Fruit fly (Drosophila melanogaster) whole organism, embryonic: ENCODE measurements around the gene CG2059.
A peak's percentile ranks its signal among the peaks of the same experiment; 100 is the strongest.

Experiments
- Atf3 ChIP-seq: fragments of 200-800 bp; sonication (Bioruptor generic); optimal IDR thresholded peaks from 3 replicates; lab custom pipeline; 2016; ENCODE audit warnings: missing biosample characterization, missing genetic modification characterization
- Bteb2 ChIP-seq: fragments of 200-800 bp; sonication (Bioruptor generic); optimal IDR thresholded peaks from 2 replicates; lab custom pipeline; 2016; ENCODE audit warnings: missing biosample characterization, missing genetic modification characterization
- CG10274 ChIP-seq: fragments of 200-800 bp; sonication (Bioruptor generic); optimal IDR thresholded peaks from 3 replicates; lab custom pipeline; 2017; ENCODE audit warnings: missing biosample characterization, mild to moderate bottlenecking, missing genetic modification characterization
- CG10462 ChIP-seq: fragments of 200-800 bp; sonication (Bioruptor generic); optimal IDR thresholded peaks from 2 replicates; lab custom pipeline; 2016; ENCODE audit warnings: missing biosample characterization, missing genetic modification characterization
- CG10543 ChIP-seq: fragments of 200-800 bp; sonication (Bioruptor generic); optimal IDR thresholded peaks from 3 replicates; lab custom pipeline; 2017; ENCODE audit warnings: missing biosample characterization, mild to moderate bottlenecking, missing genetic modification characterization, moderate library complexity
- CG11696 ChIP-seq: fragments of 200-800 bp; sonication (Bioruptor generic); IDR thresholded peaks from 2 replicates; pipeline ENCODE4 v1.3.6; 2022; ENCODE audit warnings: missing biosample characterization, missing genetic modification characterization
- CG12104 ChIP-seq: fragments of 200-800 bp; sonication (Bioruptor generic); optimal IDR thresholded peaks from 3 replicates; lab custom pipeline; 2016; ENCODE audit warnings: missing biosample characterization, missing genetic modification characterization
- CG14014 ChIP-seq: fragments of 200-800 bp; sonication (Bioruptor generic); IDR thresholded peaks from 2 replicates; pipeline ENCODE4 v1.3.6; 2022; ENCODE audit warnings: missing biosample characterization, missing genetic modification characterization
- CG14441 ChIP-seq: fragments of 200-800 bp; sonication (Bioruptor generic); IDR thresholded peaks from 2 replicates; pipeline ENCODE4 v1.3.6; 2022; ENCODE audit warnings: missing biosample characterization, missing genetic modification characterization
- CG15011 ChIP-seq: fragments of 200-800 bp; sonication (Bioruptor generic); optimal IDR thresholded peaks from 3 replicates; lab custom pipeline; 2018; ENCODE audit warnings: missing biosample characterization, mild to moderate bottlenecking, missing genetic modification characterization
- CG15601 ChIP-seq: fragments of 200-800 bp; sonication (Bioruptor generic); optimal IDR thresholded peaks from 3 replicates; lab custom pipeline; 2019; ENCODE audit warnings: missing biosample characterization, mild to moderate bottlenecking, missing genetic modification characterization, moderate library complexity
- CG16863 ChIP-seq: fragments of 200-800 bp; sonication (Bioruptor generic); optimal IDR thresholded peaks from 3 replicates; lab custom pipeline; 2016; ENCODE audit warnings: missing biosample characterization, missing genetic modification characterization
- CG17359 ChIP-seq: fragments of 200-800 bp; sonication (Bioruptor generic); optimal IDR thresholded peaks from 3 replicates; lab custom pipeline; 2018; ENCODE audit warnings: missing biosample characterization, mild to moderate bottlenecking, missing genetic modification characterization, moderate library complexity
- CG17568 ChIP-seq: fragments of 200-800 bp; sonication (Bioruptor generic); optimal IDR thresholded peaks from 2 replicates; lab custom pipeline; 2018; ENCODE audit warnings: missing biosample characterization, mild to moderate bottlenecking, missing genetic modification characterization, moderate library complexity
- CG18599 ChIP-seq: fragments of 200-800 bp; sonication (Bioruptor generic); optimal IDR thresholded peaks from 3 replicates; lab custom pipeline; 2017; ENCODE audit warnings: missing biosample characterization, missing genetic modification characterization, mild to moderate bottlenecking, moderate library complexity, missing genetic modification reagents
- CG30020 ChIP-seq: fragments of 200-800 bp; optimal IDR thresholded peaks from 2 replicates; lab custom pipeline; 2019; ENCODE audit warnings: missing biosample characterization, mild to moderate bottlenecking, missing genetic modification characterization, moderate library complexity
- CG3065 ChIP-seq: fragments of 200-800 bp; sonication (Bioruptor generic); optimal IDR thresholded peaks from 2 replicates; lab custom pipeline; 2016; ENCODE audit warnings: missing biosample characterization, missing genetic modification characterization
- CG31388 ChIP-seq: fragments of 200-800 bp; sonication (Bioruptor generic); optimal IDR thresholded peaks from 2 replicates; lab custom pipeline; 2016; ENCODE audit warnings: missing biosample characterization, missing genetic modification characterization
- CG4282 ChIP-seq: fragments of 200-800 bp; sonication (Bioruptor generic); optimal IDR thresholded peaks from 2 replicates; lab custom pipeline; 2016; ENCODE audit warnings: missing biosample characterization, missing genetic modification characterization
- CG4617 ChIP-seq: fragments of 200-800 bp; sonication (Bioruptor generic); optimal IDR thresholded peaks from 3 replicates; lab custom pipeline; 2016; ENCODE audit warnings: missing biosample characterization, missing genetic modification characterization, borderline replicate concordance
- CG7372 ChIP-seq: fragments of 200-800 bp; sonication (Bioruptor generic); IDR thresholded peaks from 2 replicates; pipeline ENCODE4 v1.3.6; 2022; ENCODE audit warnings: missing biosample characterization, missing genetic modification characterization
- Elba2 ChIP-seq: fragments of 200-800 bp; sonication (Bioruptor generic); optimal IDR thresholded peaks from 3 replicates; lab custom pipeline; 2016; ENCODE audit warnings: missing biosample characterization, missing genetic modification characterization
- GATAe ChIP-seq: fragments of 200-800 bp; sonication (Bioruptor generic); conservative IDR thresholded peaks from 2 replicates; pipeline ENCODE4 v1.3.6; 2022; ENCODE audit warnings: missing biosample characterization, missing genetic modification characterization
- Gug ChIP-seq: fragments of 200-800 bp; sonication (Bioruptor generic); IDR thresholded peaks from 4 replicates; pipeline ENCODE4 v1.3.6; 2022; ENCODE audit warnings: missing biosample characterization, missing genetic modification characterization
- Hey ChIP-seq: fragments of 200-800 bp; sonication (Bioruptor generic); optimal IDR thresholded peaks from 3 replicates; lab custom pipeline; 2018; ENCODE audit warnings: missing biosample characterization, mild to moderate bottlenecking, missing genetic modification characterization
- Hr78 ChIP-seq, 2 experiments: fragments of 200-800 bp in 1 of 2; fragments of >200 bp in 1 of 2; sonication (Bioruptor generic) in 1 of 2; optimal IDR thresholded peaks; 2 replicates each; lab custom pipeline; 2017 to 2019; ENCODE audit warnings: missing biosample characterization in 2 of 2, missing genetic modification characterization in 2 of 2, mild to moderate bottlenecking in 1 of 2, moderate library complexity in 1 of 2
- PHDP ChIP-seq: fragments of 200-800 bp; sonication (Bioruptor generic); optimal IDR thresholded peaks from 3 replicates; lab custom pipeline; 2018; ENCODE audit warnings: missing biosample characterization, mild to moderate bottlenecking, missing genetic modification characterization, moderate library complexity
- Rfx ChIP-seq: fragments of 200-800 bp; sonication (Bioruptor generic); IDR thresholded peaks from 2 replicates; pipeline ENCODE4 v1.3.6; 2022; ENCODE audit warnings: missing biosample characterization, missing genetic modification characterization
- Sry-β ChIP-seq: fragments of 200-800 bp; sonication (Bioruptor generic); optimal IDR thresholded peaks from 2 replicates; lab custom pipeline; 2018; ENCODE audit warnings: missing biosample characterization, mild to moderate bottlenecking, missing genetic modification characterization, moderate library complexity
- abd-A ChIP-seq: fragments of 200-800 bp; sonication (Bioruptor generic); optimal IDR thresholded peaks from 3 replicates; lab custom pipeline; 2019; ENCODE audit warnings: missing biosample characterization, mild to moderate bottlenecking, missing genetic modification characterization, moderate library complexity
- al ChIP-seq: fragments of 200-800 bp; sonication (Bioruptor generic); IDR thresholded peaks from 2 replicates; pipeline ENCODE4 v1.3.6; 2022; ENCODE audit warnings: missing biosample characterization, missing genetic modification characterization
- ap ChIP-seq: fragments of 200-800 bp; sonication (Bioruptor generic); IDR thresholded peaks from 2 replicates; pipeline ENCODE4 v1.3.6; 2022; ENCODE audit warnings: missing biosample characterization, missing genetic modification characterization
- ash1 ChIP-seq: fragments of 200-800 bp; sonication (Bioruptor generic); optimal IDR thresholded peaks from 2 replicates; lab custom pipeline; 2018; ENCODE audit warnings: missing biosample characterization, mild to moderate bottlenecking, missing genetic modification characterization
- cad ChIP-seq: fragments of >200 bp; optimal IDR thresholded peaks from 2 replicates; lab custom pipeline; 2017; ENCODE audit warnings: missing biosample characterization, missing genetic modification characterization
- crp ChIP-seq, 2 experiments: fragments of 200-800 bp; sonication (Bioruptor generic); optimal IDR thresholded peaks; 2 replicates in 1 of 2; 3 replicates in 1 of 2; lab custom pipeline; 2017; ENCODE audit warnings: missing biosample characterization in 2 of 2, missing genetic modification characterization in 2 of 2, mild to moderate bottlenecking in 1 of 2, moderate library complexity in 1 of 2
- dimm ChIP-seq: fragments of 200-800 bp; sonication (Bioruptor generic); IDR thresholded peaks from 2 replicates; pipeline ENCODE4 v1.3.6; 2022; ENCODE audit warnings: missing biosample characterization, missing genetic modification characterization
- en ChIP-seq: fragments of 200-800 bp; sonication (Bioruptor generic); optimal IDR thresholded peaks from 2 replicates; lab custom pipeline; 2016; ENCODE audit warnings: missing biosample characterization, missing genetic modification characterization
- ind ChIP-seq: fragments of 200-800 bp; sonication (Bioruptor generic); optimal IDR thresholded peaks from 3 replicates; lab custom pipeline; 2016; ENCODE audit warnings: missing biosample characterization, missing genetic modification characterization
- nerfin-1 ChIP-seq: fragments of 200-800 bp; sonication (Bioruptor generic); optimal IDR thresholded peaks from 3 replicates; lab custom pipeline; 2019; ENCODE audit warnings: missing biosample characterization, mild to moderate bottlenecking, missing genetic modification characterization, moderate library complexity
- phol ChIP-seq: fragments of 200-800 bp; sonication (Bioruptor generic); optimal IDR thresholded peaks from 3 replicates; lab custom pipeline; 2018; ENCODE audit warnings: missing biosample characterization, mild to moderate bottlenecking, missing genetic modification characterization, moderate library complexity
- pita ChIP-seq: fragments of 200-800 bp; sonication (Bioruptor generic); optimal IDR thresholded peaks from 2 replicates; lab custom pipeline; 2017; ENCODE audit warnings: missing biosample characterization, mild to moderate bottlenecking, missing genetic modification characterization
- pnt ChIP-seq: fragments of 200-800 bp; sonication (Bioruptor generic); optimal IDR thresholded peaks from 3 replicates; lab custom pipeline; 2016; ENCODE audit warnings: missing biosample characterization, missing genetic modification characterization
- psq ChIP-seq: fragments of 200-800 bp; sonication (Bioruptor generic); optimal IDR thresholded peaks from 2 replicates; lab custom pipeline; 2017; ENCODE audit warnings: missing biosample characterization, missing genetic modification characterization
- schlank ChIP-seq: fragments of 200-800 bp; sonication (Bioruptor generic); optimal IDR thresholded peaks from 2 replicates; lab custom pipeline; 2018; ENCODE audit warnings: missing biosample characterization, mild to moderate bottlenecking, missing genetic modification characterization
- sens-2 ChIP-seq: fragments of 200-800 bp; sonication (Bioruptor generic); IDR thresholded peaks from 2 replicates; pipeline ENCODE4 v1.3.6; 2022; ENCODE audit warnings: missing biosample characterization, missing genetic modification characterization
- sob ChIP-seq: fragments of 200-800 bp; sonication (Bioruptor generic); IDR thresholded peaks from 2 replicates; pipeline ENCODE4 v1.3.6; 2022; ENCODE audit warnings: missing biosample characterization, missing genetic modification characterization
- sug ChIP-seq: fragments of 200-800 bp; optimal IDR thresholded peaks from 2 replicates; lab custom pipeline; 2019; ENCODE audit warnings: missing biosample characterization, mild to moderate bottlenecking, missing genetic modification characterization, moderate library complexity
- trh ChIP-seq: fragments of 200-800 bp; sonication (Bioruptor generic); optimal IDR thresholded peaks from 2 replicates; lab custom pipeline; 2016; ENCODE audit warnings: missing biosample characterization, missing genetic modification characterization
- wdn ChIP-seq: fragments of 200-800 bp; sonication (Bioruptor generic); IDR thresholded peaks from 2 replicates; pipeline ENCODE4 v1.3.6; 2022; ENCODE audit warnings: missing biosample characterization, missing genetic modification characterization

Gene CG2059

dm6 chrX:7299399-7300355 is 13.5 kb downstream of the CG2059 start (continued):
- no peak for TF ChIP-seq CG12104 (GFP tag; lab: Kevin White, UChicago)
- no peak for TF ChIP-seq CG10462 (GFP tag; lab: Kevin White, UChicago)
- peak; percentile 61 for TF ChIP-seq ind (GFP tag; lab: Kevin White, UChicago)
- no peak for TF ChIP-seq ash1
- no peak for TF ChIP-seq Elba2 (GFP tag; lab: Kevin White, UChicago)
- TF ChIP-seq phol (tag; lab: Kevin White, UChicago) = peak; percentile 62
- no peak for TF ChIP-seq Atf3 (GFP tag; lab: Kevin White, UChicago)
- TF ChIP-seq CG17568 (GFP tag; lab: Kevin White, UChicago) = no peak
- peak; percentile 41; the same call in 1 of the 2 replicates for TF ChIP-seq CG14014 (GFP tag; lab: Robert Waterston, UW)
- TF ChIP-seq en (GFP tag; lab: Kevin White, UChicago) = no peak
- no peak for TF ChIP-seq crp (GFP tag; optimal IDR thresholded peaks at IDR 0.05; lab: Kevin White, UChicago)
- no peak for TF ChIP-seq dimm (GFP tag; lab: Robert Waterston, UW)
- no peak for TF ChIP-seq pnt (GFP tag; lab: Kevin White, UChicago)
- no peak for TF ChIP-seq CG30020 (tag; lab: Kevin White, UChicago)
- TF ChIP-seq CG14441 (GFP tag; lab: Robert Waterston, UW) = peak; percentile 42; the same call in 1 of the 2 replicates
- TF ChIP-seq CG4617 (GFP tag; lab: Kevin White, UChicago) = no peak
- no peak for TF ChIP-seq Sry-β (GFP tag; lab: Kevin White, UChicago)
- no peak for TF ChIP-seq Hr78 (GFP tag; optimal IDR thresholded peaks at IDR 0.05; lab: Kevin White, UChicago)
- TF ChIP-seq nerfin-1 (tag; lab: Kevin White, UChicago) = peak; percentile 36
- peak; percentile 61 for TF ChIP-seq PHDP (tag; lab: Kevin White, UChicago)
- TF ChIP-seq CG18599 = peak; percentile 67
- peak; percentile 36 for TF ChIP-seq CG15011 (GFP tag; lab: Kevin White, UChicago)
- TF ChIP-seq psq (GFP tag; lab: Kevin White, UChicago) = no peak
- no peak for TF ChIP-seq sug (tag; lab: Kevin White, UChicago)
- no peak for TF ChIP-seq CG3065 (GFP tag; lab: Kevin White, UChicago)
- no peak for TF ChIP-seq CG16863 (GFP tag; lab: Kevin White, UChicago)
- no peak for TF ChIP-seq CG4282 (GFP tag; lab: Kevin White, UChicago)
- TF ChIP-seq pita (GFP tag; lab: Kevin White, UChicago) = no peak
- TF ChIP-seq CG11696 (GFP tag; lab: Robert Waterston, UW) = no peak
- TF ChIP-seq CG15601 (tag; lab: Kevin White, UChicago) = peak; percentile 21
- TF ChIP-seq ap (GFP tag; lab: Robert Waterston, UW) = no peak
- no peak; the same call in 1 of the 2 replicates for TF ChIP-seq wdn (GFP tag; lab: Robert Waterston, UW)
- TF ChIP-seq Bteb2 (GFP tag; lab: Kevin White, UChicago) = no peak
- TF ChIP-seq Hey = no peak
- TF ChIP-seq CG10274 (GFP tag; lab: Kevin White, UChicago) = peak; percentile 12

DNA sequence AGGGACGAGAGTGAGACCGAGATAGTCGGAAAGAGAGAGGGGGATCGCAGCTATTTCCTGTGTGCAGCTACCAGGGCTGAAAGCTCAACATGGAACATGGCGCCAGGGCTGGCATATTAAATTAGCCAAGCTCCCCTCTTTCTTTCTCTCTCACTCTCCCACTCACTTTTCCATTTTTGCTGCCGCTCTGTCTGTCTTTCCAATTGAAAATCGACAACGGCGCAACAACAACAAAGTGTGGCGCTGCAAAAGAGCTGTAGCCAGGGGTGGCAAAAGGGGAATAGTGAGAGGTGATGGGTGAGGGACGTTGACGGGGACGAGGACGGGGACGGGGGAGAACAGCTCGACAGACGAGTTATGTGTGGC is 14.2 kb downstream of the CG2059 start:
- TF ChIP-seq sens-2 (GFP tag; lab: Robert Waterston, UW) = no peak
- no peak for TF ChIP-seq Sry-β (GFP tag; lab: Kevin White, UChicago)
- TF ChIP-seq sob (GFP tag; lab: Robert Waterston, UW) = no peak
- TF ChIP-seq Rfx = peak; percentile 48
- peak; percentile 12 for TF ChIP-seq CG17359 (tag; lab: Kevin White, UChicago)
- no peak for TF ChIP-seq GATAe (GFP tag; lab: Robert Waterston, UW)
- TF ChIP-seq CG10543 (GFP tag; lab: Kevin White, UChicago) = no peak
- no peak for TF ChIP-seq CG7372 (GFP tag; lab: Robert Waterston, UW)
- no peak for TF ChIP-seq cad (GFP tag; lab: Kevin White, UChicago)
- no peak for TF ChIP-seq schlank (tag; lab: Kevin White, UChicago)
- 0 out of 4 replicates have a peak, but pooled peaks have one; percentile 3 for TF ChIP-seq Gug (GFP tag; lab: Robert Waterston, UW)
- no peak for TF ChIP-seq CG31388
- no peak for TF ChIP-seq abd-A (tag; lab: Kevin White, UChicago)
- no peak for TF ChIP-seq trh (GFP tag; lab: Kevin White, UChicago)
- 0 out of 2 replicates have a peak, but pooled peaks have one; percentile 21 for TF ChIP-seq al (GFP tag; lab: Robert Waterston, UW)
